Worm (Caenorhabditis elegans) whole organism, young adult: ENCODE data around the gene grl-7.

Source experiments
- B0261.1 ChIP-seq: sonication (generic microtip); optimal IDR thresholded peaks from 2 replicates; lab custom pipeline; 2016; ENCODE audit warnings: mild to moderate bottlenecking, missing genetic modification characterization, moderate library complexity, missing compliant biosample characterization
- F23B12.7 ChIP-seq: sonication (generic microtip); optimal IDR thresholded peaks from 2 replicates; lab custom pipeline; 2017; ENCODE audit warnings: missing genetic modification characterization, mild to moderate bottlenecking, missing compliant biosample characterization, antibody characterized with exemption, moderate library complexity; ENCODE audit not compliant: insufficient read depth
- F37B4.10 ChIP-seq: fragments of 200-800 bp; sonication (Bioruptor generic); IDR thresholded peaks from 2 replicates; pipeline ENCODE4 v1.3.6; 2022; ENCODE audit warnings: missing genetic modification characterization, missing compliant biosample characterization
- K11D2.4 ChIP-seq: fragments of 200-800 bp; sonication (Bioruptor generic); IDR thresholded peaks from 2 replicates; pipeline ENCODE4 v1.3.6; 2022; ENCODE audit warnings: missing genetic modification reagents, missing genetic modification characterization, missing compliant biosample characterization
- Y53F4B.3 ChIP-seq: fragments of 200-800 bp; sonication (Bioruptor generic); IDR thresholded peaks from 2 replicates; pipeline ENCODE4 v1.3.6; 2022; ENCODE audit warnings: missing genetic modification reagents, missing genetic modification characterization, missing compliant biosample characterization
- Y56A3A.18 ChIP-seq: fragments of 200-800 bp; sonication (Bioruptor generic); IDR thresholded peaks from 2 replicates; pipeline ENCODE4 v1.3.6; 2022; ENCODE audit warnings: missing genetic modification reagents, missing genetic modification characterization, missing compliant biosample characterization
- ZK185.1 ChIP-seq: sonication (generic microtip); optimal IDR thresholded peaks from 2 replicates; lab custom pipeline; 2016; ENCODE audit warnings: mild to moderate bottlenecking, missing genetic modification characterization, missing compliant biosample characterization; ENCODE audit not compliant: poor library complexity, severe bottlenecking
- aptf-3 ChIP-seq: fragments of 200-800 bp; sonication (Bioruptor generic); IDR thresholded peaks from 2 replicates; pipeline ENCODE4 v1.3.6; 2022; ENCODE audit warnings: missing genetic modification characterization, missing compliant biosample characterization
- attf-3 ChIP-seq: fragments of 200-800 bp; sonication (Bioruptor generic); conservative IDR thresholded peaks from 2 replicates; pipeline ENCODE4 v1.3.6; 2022; ENCODE audit warnings: missing genetic modification reagents, missing genetic modification characterization, missing compliant biosample characterization
- attf-5 ChIP-seq: fragments of 200-800 bp; sonication (Bioruptor generic); optimal IDR thresholded peaks from 2 replicates; lab custom pipeline; 2018; ENCODE audit warnings: mild to moderate bottlenecking, missing genetic modification characterization, missing compliant biosample characterization
- ceh-100 ChIP-seq: fragments of 200-800 bp; sonication (Bioruptor generic); IDR thresholded peaks from 2 replicates; pipeline ENCODE4 v1.3.6; 2022; ENCODE audit warnings: missing genetic modification reagents, missing genetic modification characterization, missing compliant biosample characterization
- ceh-27 ChIP-seq: fragments of 200-800 bp; sonication (Bioruptor generic); optimal IDR thresholded peaks from 2 replicates; lab custom pipeline; 2018; ENCODE audit warnings: mild to moderate bottlenecking, missing genetic modification characterization, moderate library complexity, missing compliant biosample characterization
- die-1 ChIP-seq: sonication (generic microtip); optimal IDR thresholded peaks from 2 replicates; lab custom pipeline; 2016; ENCODE audit warnings: missing genotype, mild to moderate bottlenecking, missing genetic modification characterization, missing compliant biosample characterization
- dpl-1 ChIP-seq: fragments of 150-350 bp; optimal IDR thresholded peaks from 2 replicates; lab custom pipeline; 2014; ENCODE audit warnings: missing biosample characterization, missing genetic modification reagents, missing genetic modification characterization
- ekl-4 ChIP-seq: fragments of 200-800 bp; sonication (Bioruptor generic); IDR thresholded peaks from 2 replicates; pipeline ENCODE4 v1.3.6; 2022; ENCODE audit warnings: missing genetic modification reagents, missing genetic modification characterization, missing compliant biosample characterization
- ets-4 ChIP-seq: fragments of 200-800 bp; sonication (Bioruptor generic); optimal IDR thresholded peaks from 2 replicates; lab custom pipeline; 2018; ENCODE audit warnings: mild to moderate bottlenecking, missing genetic modification characterization, missing compliant biosample characterization
- gei-17 ChIP-seq: fragments of 200-800 bp; sonication (Bioruptor generic); optimal IDR thresholded peaks from 2 replicates; lab custom pipeline; 2018; ENCODE audit warnings: mild to moderate bottlenecking, missing genetic modification characterization, missing compliant biosample characterization
- hlh-26 ChIP-seq: fragments of 200-800 bp; sonication (Bioruptor generic); conservative IDR thresholded peaks from 2 replicates; pipeline ENCODE4 v1.3.6; 2022; ENCODE audit warnings: missing genetic modification reagents, missing genetic modification characterization, missing compliant biosample characterization
- hmg-1.2 ChIP-seq: fragments of 200-800 bp; sonication (Bioruptor generic); IDR thresholded peaks from 2 replicates; pipeline ENCODE4 v1.3.6; 2022; ENCODE audit warnings: missing genetic modification reagents, missing genetic modification characterization, missing compliant biosample characterization
- hmg-20 ChIP-seq: fragments of 200-800 bp; sonication (Bioruptor generic); IDR thresholded peaks from 2 replicates; pipeline ENCODE4 v1.3.6; 2022; ENCODE audit warnings: missing genetic modification reagents, missing genetic modification characterization, missing compliant biosample characterization
- let-526 ChIP-seq: fragments of 200-800 bp; sonication (Bioruptor generic); IDR thresholded peaks from 2 replicates; pipeline ENCODE4 v1.3.6; 2022; ENCODE audit warnings: missing genetic modification reagents, missing genetic modification characterization, missing compliant biosample characterization
- lin-40 ChIP-seq: sonication (generic microtip); optimal IDR thresholded peaks from 2 replicates; lab custom pipeline; 2016; ENCODE audit warnings: missing genetic modification characterization, mild to moderate bottlenecking, missing compliant biosample characterization, missing genotype, missing genetic modification reagents
- madf-10 ChIP-seq: sonication (generic microtip); optimal IDR thresholded peaks from 2 replicates; lab custom pipeline; 2016; ENCODE audit warnings: mild to moderate bottlenecking, missing genetic modification characterization, missing compliant biosample characterization
- madf-6 ChIP-seq: fragments of 200-800 bp; sonication (Bioruptor generic); IDR thresholded peaks from 2 replicates; pipeline ENCODE4 v1.3.6; 2022; ENCODE audit warnings: missing genetic modification reagents, missing genetic modification characterization, missing compliant biosample characterization
- mel-28 ChIP-seq: sonication (generic microtip); optimal IDR thresholded peaks from 2 replicates; lab custom pipeline; 2016; ENCODE audit warnings: borderline replicate concordance, mild to moderate bottlenecking, missing genetic modification characterization, missing compliant biosample characterization
- nfya-1 ChIP-seq: sonication (generic microtip); optimal IDR thresholded peaks from 2 replicates; lab custom pipeline; 2017; ENCODE audit warnings: antibody characterized with exemption, missing compliant biosample characterization, missing genetic modification characterization, borderline replicate concordance; ENCODE audit not compliant: insufficient read depth
- nhr-27 ChIP-seq: fragments of 200-800 bp; sonication (Bioruptor generic); optimal IDR thresholded peaks from 2 replicates; lab custom pipeline; 2018; ENCODE audit warnings: mild to moderate bottlenecking, missing genetic modification characterization, moderate library complexity, missing compliant biosample characterization
- nhr-80 ChIP-seq: sonication (generic microtip); optimal IDR thresholded peaks from 2 replicates; lab custom pipeline; 2016; ENCODE audit warnings: missing genetic modification characterization, missing compliant biosample characterization
- nhr-90 ChIP-seq: sonication (generic microtip); optimal IDR thresholded peaks from 2 replicates; lab custom pipeline; 2016; ENCODE audit warnings: missing genotype, mild to moderate bottlenecking, missing genetic modification characterization, missing compliant biosample characterization
- pbrm-1 ChIP-seq: fragments of 200-800 bp; sonication (Bioruptor generic); IDR thresholded peaks from 2 replicates; pipeline ENCODE4 v1.3.6; 2022; ENCODE audit warnings: missing genetic modification reagents, missing genetic modification characterization, missing compliant biosample characterization
- repo-1 ChIP-seq: sonication (generic microtip); optimal IDR thresholded peaks from 2 replicates; lab custom pipeline; 2017; ENCODE audit warnings: mild to moderate bottlenecking, missing genetic modification characterization, missing compliant biosample characterization
- sdz-38 ChIP-seq: sonication (generic microtip); optimal IDR thresholded peaks from 2 replicates; lab custom pipeline; 2016; ENCODE audit warnings: missing genotype, missing genetic modification characterization, missing compliant biosample characterization
- snpc-1.1 ChIP-seq: sonication (generic microtip); optimal IDR thresholded peaks from 2 replicates; lab custom pipeline; 2017; ENCODE audit warnings: missing genetic modification characterization, mild to moderate bottlenecking, missing compliant biosample characterization, antibody characterized with exemption, moderate library complexity, missing genotype, missing genetic modification reagents; ENCODE audit not compliant: insufficient read depth
- snpc-1.3 ChIP-seq: sonication (generic microtip); optimal IDR thresholded peaks from 2 replicates; lab custom pipeline; 2017; ENCODE audit warnings: missing genetic modification characterization, mild to moderate bottlenecking, missing compliant biosample characterization, antibody characterized with exemption, moderate library complexity, missing genotype, missing genetic modification reagents; ENCODE audit not compliant: insufficient read depth
- tbx-9 ChIP-seq: sonication (generic microtip); optimal IDR thresholded peaks from 2 replicates; lab custom pipeline; 2016; ENCODE audit warnings: borderline replicate concordance, missing genetic modification characterization, inconsistent platforms, missing compliant biosample characterization
- tlf-1 ChIP-seq: fragments of 200-800 bp; sonication (Bioruptor generic); optimal IDR thresholded peaks from 2 replicates; lab custom pipeline; 2018; ENCODE audit warnings: mild to moderate bottlenecking, missing genetic modification characterization, missing compliant biosample characterization
- xnd-1 ChIP-seq: sonication (generic microtip); optimal IDR thresholded peaks from 2 replicates; lab custom pipeline; 2016; ENCODE audit warnings: missing genotype, missing genetic modification reagents, missing genetic modification characterization, missing compliant biosample characterization
- zfh-2 ChIP-seq: fragments of 200-800 bp; sonication (Bioruptor generic); conservative IDR thresholded peaks from 2 replicates; pipeline ENCODE4 v1.3.6; 2022; ENCODE audit warnings: missing genetic modification reagents, missing genetic modification characterization, missing compliant biosample characterization
- zim-3 ChIP-seq: sonication (generic microtip); optimal IDR thresholded peaks from 2 replicates; lab custom pipeline; 2017; ENCODE audit warnings: mild to moderate bottlenecking, missing genetic modification characterization, moderate library complexity, missing compliant biosample characterization
- ztf-28 ChIP-seq: fragments of 200-800 bp; sonication (Bioruptor generic); IDR thresholded peaks from 2 replicates; pipeline ENCODE4 v1.3.6; 2022; ENCODE audit warnings: missing genetic modification reagents, missing genetic modification characterization, missing compliant biosample characterization
- ztf-6 ChIP-seq: fragments of 200-800 bp; sonication (Bioruptor generic); IDR thresholded peaks from 2 replicates; pipeline ENCODE4 v1.3.6; 2022; ENCODE audit warnings: missing genetic modification reagents, missing genetic modification characterization, missing compliant biosample characterization

The grl-7 gene

ce11 chrV:11375150-11375792 lies 28.5 kb upstream of the grl-7 start, which contains the start of gene cnb-1 (continued):
- TF ChIP-seq snpc-1.3 (tag; lab: Kevin White, UChicago), result no peak
- TF ChIP-seq lin-40 (tag; lab: Kevin White, UChicago), result peak; percentile 67
- no peak for TF ChIP-seq tlf-1 (GFP tag; lab: Kevin White, UChicago)
- no peak for TF ChIP-seq tbx-9 (tag; lab: Kevin White, UChicago)
- no peak for TF ChIP-seq hmg-20 (GFP tag; lab: Robert Waterston, UW)
- TF ChIP-seq F37B4.10 (GFP tag; lab: Robert Waterston, UW), result no peak
- no peak for TF ChIP-seq xnd-1 (tag; lab: Kevin White, UChicago)
- no peak for TF ChIP-seq sdz-38 (tag; lab: Kevin White, UChicago)
- no peak for TF ChIP-seq K11D2.4 (GFP tag; lab: Robert Waterston, UW)
- TF ChIP-seq nfya-1 (tag; lab: Kevin White, UChicago), result no peak
- TF ChIP-seq ztf-6 (GFP tag; lab: Robert Waterston, UW), result no peak
- TF ChIP-seq ekl-4 (GFP tag; lab: Robert Waterston, UW), result no peak
- TF ChIP-seq gei-17 (GFP tag; lab: Kevin White, UChicago), result no peak
- peak; percentile 59 for TF ChIP-seq attf-5 (GFP tag; lab: Kevin White, UChicago)
- TF ChIP-seq repo-1 (tag; lab: Kevin White, UChicago), result no peak
- no peak for TF ChIP-seq nhr-90
- no peak for TF ChIP-seq zim-3 (tag; lab: Kevin White, UChicago)
- TF ChIP-seq madf-10, result no peak
- TF ChIP-seq ZK185.1 (tag; lab: Kevin White, UChicago), result peak; percentile 23
- TF ChIP-seq B0261.1, result no peak
- peak; percentile 83 for TF ChIP-seq hmg-1.2 (GFP tag; lab: Robert Waterston, UW)
- TF ChIP-seq F23B12.7 (tag; lab: Kevin White, UChicago), result no peak
- TF ChIP-seq let-526 (GFP tag; lab: Robert Waterston, UW), result no peak
- no peak for TF ChIP-seq mel-28 (tag; lab: Kevin White, UChicago)
- 0 out of 2 replicates have a peak, but pooled peaks have one; percentile 28 for TF ChIP-seq ceh-100
- TF ChIP-seq ets-4 (GFP tag; lab: Kevin White, UChicago), result no peak
- no peak for TF ChIP-seq aptf-3
- TF ChIP-seq die-1 (tag; lab: Kevin White, UChicago), result no peak
- peak; percentile 48; the same call in 1 of the 2 replicates for TF ChIP-seq pbrm-1
- no peak for TF ChIP-seq ceh-27 (GFP tag; lab: Kevin White, UChicago)
- no peak for TF ChIP-seq snpc-1.1
- no peak for TF ChIP-seq madf-6 (GFP tag; lab: Robert Waterston, UW)
- no peak; the same call in 1 of the 2 replicates for TF ChIP-seq zfh-2
- TF ChIP-seq ztf-28 (GFP tag; lab: Robert Waterston, UW), result no peak
- no peak for TF ChIP-seq nhr-27

- no peak for TF ChIP-seq attf-3 (GFP tag; lab: Robert Waterston, UW)
- no peak for TF ChIP-seq sdz-38 (tag; lab: Kevin White, UChicago)
- TF ChIP-seq hlh-26 (GFP tag; lab: Robert Waterston, UW), result no peak
- TF ChIP-seq nhr-80, result no peak
- TF ChIP-seq Y56A3A.18 (GFP tag; lab: Robert Waterston, UW), result no peak
- no peak for TF ChIP-seq dpl-1 (GFP tag; lab: Kevin White, UChicago)
- no peak for TF ChIP-seq hmg-1.2 (GFP tag; lab: Robert Waterston, UW)
- no peak for TF ChIP-seq Y53F4B.3 (GFP tag; lab: Robert Waterston, UW)
- TF ChIP-seq, all 124 proteins: peak for 0
Observed at ce11 chrV:11373918-11374317, 27.1 kb upstream of the grl-7 start.
